Comparison of ENCODE assay signal across 4 fruit fly cellular contexts in the genomic region with DNA sequence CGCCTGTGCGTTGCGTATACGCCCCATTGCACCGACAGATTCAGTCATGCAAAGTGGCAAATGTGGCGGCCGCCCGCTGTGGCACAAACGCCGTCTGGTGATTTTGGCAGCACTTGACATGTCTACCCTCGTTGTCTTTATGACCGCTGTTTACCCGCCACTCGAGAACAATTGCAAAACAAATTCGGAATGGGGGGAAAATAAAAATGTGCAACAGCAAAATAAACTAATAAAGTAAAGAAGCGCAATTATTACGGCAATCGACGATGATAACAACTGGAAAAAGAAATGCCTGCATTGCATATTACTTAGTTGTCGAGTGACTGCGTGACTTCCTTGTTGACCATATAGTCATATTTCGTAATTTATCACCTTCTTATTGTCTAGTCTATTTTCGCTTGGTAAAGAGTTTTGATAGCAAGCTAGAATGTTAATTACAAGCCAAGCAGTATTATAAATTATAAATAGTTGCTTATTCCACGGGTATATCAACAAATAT.
TF ChIP-seq lines count a peak whose summit lies in the region.

No protein-coding gene starts in this region.

- TF ChIP-seq CTCF in whole organism, embryonic (GFP tag; optimal IDR thresholded peaks at IDR 0.05; lab: Kevin White, UChicago): no peak

TF ChIP-seq in whole organism, adult, 20 proteins besides CTCF, POLR2A, EP300 and RAD21:
- peak; percentile 51 for TF ChIP-seq Crg-1 (GFP tag; optimal IDR thresholded peaks at IDR 0.05; lab: Kevin White, UChicago)
- TF ChIP-seq Hr96 (GFP tag; optimal IDR thresholded peaks at IDR 0.05; lab: Kevin White, UChicago): no peak
- peak; percentile 58 for TF ChIP-seq CG7101 (tag; optimal IDR thresholded peaks at IDR 0.05; lab: Kevin White, UChicago)
- TF ChIP-seq CG1620 (GFP tag; optimal IDR thresholded peaks at IDR 0.05; lab: Kevin White, UChicago): peak; percentile 47
- TF ChIP-seq Mnt (GFP tag; optimal IDR thresholded peaks at IDR 0.05; lab: Kevin White, UChicago): peak; percentile 17
- TF ChIP-seq bab1 (GFP tag; optimal IDR thresholded peaks at IDR 0.05; lab: Kevin White, UChicago): peak; percentile 57
- TF ChIP-seq ovo (GFP tag; optimal IDR thresholded peaks at IDR 0.05; lab: Kevin White, UChicago): peak; percentile 42
- TF ChIP-seq CG5204 (GFP tag; optimal IDR thresholded peaks at IDR 0.05; lab: Kevin White, UChicago): no peak
- TF ChIP-seq cnc (optimal IDR thresholded peaks at IDR 0.05; lab: Kevin White, UChicago): no peak
- peak; percentile 33 for TF ChIP-seq pad (GFP tag; optimal IDR thresholded peaks at IDR 0.05; lab: Kevin White, UChicago)
- no peak for TF ChIP-seq Clk (GFP tag; optimal IDR thresholded peaks at IDR 0.05; lab: Kevin White, UChicago)
- TF ChIP-seq CG11617 (GFP tag; optimal IDR thresholded peaks at IDR 0.05; lab: Kevin White, UChicago): peak; percentile 41
- peak; percentile 17 for TF ChIP-seq CG12768 (GFP tag; optimal IDR thresholded peaks at IDR 0.05; lab: Kevin White, UChicago)
- TF ChIP-seq kay (GFP tag; lab: Kevin White, UChicago; ENCODE audit: borderline replicate concordance): peak; percentile 85
- peak; percentile 74 for TF ChIP-seq cic (GFP tag; optimal IDR thresholded peaks at IDR 0.05; lab: Kevin White, UChicago)
- TF ChIP-seq CG7045 (GFP tag; optimal IDR thresholded peaks at IDR 0.05; lab: Kevin White, UChicago): peak; percentile 36
- no peak for TF ChIP-seq toe (GFP tag; optimal IDR thresholded peaks at IDR 0.05; lab: Kevin White, UChicago)
- peak; percentile 93 for TF ChIP-seq tj (GFP tag; optimal IDR thresholded peaks at IDR 0.05; lab: Kevin White, UChicago)
- TF ChIP-seq CG14711 (tag; optimal IDR thresholded peaks at IDR 0.05; lab: Kevin White, UChicago): peak; percentile 25
- TF ChIP-seq CG33017 (tag; optimal IDR thresholded peaks at IDR 0.05; lab: Kevin White, UChicago): peak; percentile 23

TF ChIP-seq in whole organism, embryonic, 481 proteins besides CTCF, POLR2A, EP300 and RAD21:
- TF ChIP-seq Chrac-16 (GFP tag; optimal IDR thresholded peaks at IDR 0.05; lab: Kevin White, UChicago): no peak
- no peak for TF ChIP-seq CG2120 (GFP tag; optimal IDR thresholded peaks at IDR 0.05; lab: Kevin White, UChicago)
- no peak for TF ChIP-seq HLH4C (GFP tag; IDR thresholded peaks at IDR 0.05; lab: Robert Waterston, UW; ENCODE audit: partially characterized antibody)
- no peak for TF ChIP-seq CG17385 (GFP tag; optimal IDR thresholded peaks at IDR 0.05; lab: Kevin White, UChicago)
- no peak for TF ChIP-seq lmd (GFP tag; IDR thresholded peaks at IDR 0.05; lab: Robert Waterston, UW)
- 0 out of 2 replicates have a peak, but pooled peaks have one; percentile 19 for TF ChIP-seq Drgx (GFP tag; IDR thresholded peaks at IDR 0.05; lab: Robert Waterston, UW)

TF ChIP-seq in whole organism, prepupa, 60 proteins besides CTCF, POLR2A, EP300 and RAD21:
- TF ChIP-seq CG16779 (tag; optimal IDR thresholded peaks at IDR 0.05; lab: Kevin White, UChicago) (no peak), cyc (GFP tag; optimal IDR thresholded peaks at IDR 0.05; lab: Kevin White, UChicago) (no peak), topi (GFP tag; optimal IDR thresholded peaks at IDR 0.05; lab: Kevin White, UChicago) (no peak), Eip78C (GFP tag; lab: Kevin White, UChicago) (peak; percentile 42), esn (GFP tag; optimal IDR thresholded peaks at IDR 0.05; lab: Kevin White, UChicago) (no peak), CG8632 (GFP tag; optimal IDR thresholded peaks at IDR 0.05; lab: Kevin White, UChicago) (no peak), CG6276 (GFP tag; optimal IDR thresholded peaks at IDR 0.05; lab: Kevin White, UChicago) (peak; percentile 1), CG4318 (GFP tag; optimal IDR thresholded peaks at IDR 0.05; lab: Kevin White, UChicago) (no peak), acj6 (GFP tag; optimal IDR thresholded peaks at IDR 0.05; lab: Kevin White, UChicago) (no peak), fd85E (GFP tag; optimal IDR thresholded peaks at IDR 0.05; lab: Kevin White, UChicago) (no peak), Lpt (GFP tag; optimal IDR thresholded peaks at IDR 0.05; lab: Kevin White, UChicago) (no peak), CG11762 (GFP tag; optimal IDR thresholded peaks at IDR 0.05; lab: Kevin White, UChicago; ENCODE audit: insufficient read depth) (no peak), pdm3 (GFP tag; optimal IDR thresholded peaks at IDR 0.05; lab: Kevin White, UChicago) (no peak), Ets96B (tag; optimal IDR thresholded peaks at IDR 0.05; lab: Kevin White, UChicago) (no peak), Blimp-1 (GFP tag; optimal IDR thresholded peaks at IDR 0.05; lab: Kevin White, UChicago) (no peak), vri (GFP tag; optimal IDR thresholded peaks at IDR 0.05; lab: Kevin White, UChicago) (peak; percentile 21), CG10631 (GFP tag; optimal IDR thresholded peaks at IDR 0.05; lab: Kevin White, UChicago) (no peak), CG7368 (GFP tag; optimal IDR thresholded peaks at IDR 0.05; lab: Kevin White, UChicago) (no peak), Met (GFP tag; optimal IDR thresholded peaks at IDR 0.05; lab: Kevin White, UChicago) (no peak), Sox15 (GFP tag; optimal IDR thresholded peaks at IDR 0.05; lab: Kevin White, UChicago) (no peak), salr (GFP tag; optimal IDR thresholded peaks at IDR 0.05; lab: Kevin White, UChicago) (no peak), Ets21C (GFP tag; optimal IDR thresholded peaks at IDR 0.05; lab: Kevin White, UChicago) (no peak), lz (GFP tag; optimal IDR thresholded peaks at IDR 0.05; lab: Kevin White, UChicago) (no peak), CG8319 (GFP tag; optimal IDR thresholded peaks at IDR 0.05; lab: Kevin White, UChicago) (no peak), Smox (GFP tag; optimal IDR thresholded peaks at IDR 0.05; lab: Kevin White, UChicago) (no peak), Sox14 (GFP tag; optimal IDR thresholded peaks at IDR 0.05; lab: Kevin White, UChicago) (no peak)

TF ChIP-seq in whole organism, pupa, 21 proteins besides CTCF, POLR2A, EP300 and RAD21:
- TF ChIP-seq CG9948 (tag; optimal IDR thresholded peaks at IDR 0.05; lab: Kevin White, UChicago): no peak
- TF ChIP-seq CG32121 (GFP tag; IDR thresholded peaks at IDR 0.05; lab: Robert Waterston, UW): 0 out of 2 replicates have a peak, but pooled peaks have one; percentile 21
TF ChIP-seq in whole organism, pupa: peak in this region for 1.
